Worm (Caenorhabditis elegans) whole organism, L4/young adult: ENCODE measurements around the gene ZK470.1.
A peak's percentile ranks its signal among the peaks of the same experiment; 100 is the strongest.

ENCODE experiments used
- W03F9.2 ChIP-seq: fragments of 150-350 bp; optimal IDR thresholded peaks from 2 replicates; lab custom pipeline; 2014; ENCODE audit warnings: missing biosample characterization, missing genetic modification characterization
- dao-5 ChIP-seq: sonication (generic microtip); optimal IDR thresholded peaks from 2 replicates; lab custom pipeline; 2016; ENCODE audit warnings: missing genotype, missing genetic modification characterization, moderate library complexity, missing compliant biosample characterization
- him-1 ChIP-seq: sonication (generic microtip); optimal IDR thresholded peaks from 2 replicates; lab custom pipeline; 2016; ENCODE audit warnings: missing genotype, missing genetic modification reagents, missing genetic modification characterization, missing compliant biosample characterization

DNA sequence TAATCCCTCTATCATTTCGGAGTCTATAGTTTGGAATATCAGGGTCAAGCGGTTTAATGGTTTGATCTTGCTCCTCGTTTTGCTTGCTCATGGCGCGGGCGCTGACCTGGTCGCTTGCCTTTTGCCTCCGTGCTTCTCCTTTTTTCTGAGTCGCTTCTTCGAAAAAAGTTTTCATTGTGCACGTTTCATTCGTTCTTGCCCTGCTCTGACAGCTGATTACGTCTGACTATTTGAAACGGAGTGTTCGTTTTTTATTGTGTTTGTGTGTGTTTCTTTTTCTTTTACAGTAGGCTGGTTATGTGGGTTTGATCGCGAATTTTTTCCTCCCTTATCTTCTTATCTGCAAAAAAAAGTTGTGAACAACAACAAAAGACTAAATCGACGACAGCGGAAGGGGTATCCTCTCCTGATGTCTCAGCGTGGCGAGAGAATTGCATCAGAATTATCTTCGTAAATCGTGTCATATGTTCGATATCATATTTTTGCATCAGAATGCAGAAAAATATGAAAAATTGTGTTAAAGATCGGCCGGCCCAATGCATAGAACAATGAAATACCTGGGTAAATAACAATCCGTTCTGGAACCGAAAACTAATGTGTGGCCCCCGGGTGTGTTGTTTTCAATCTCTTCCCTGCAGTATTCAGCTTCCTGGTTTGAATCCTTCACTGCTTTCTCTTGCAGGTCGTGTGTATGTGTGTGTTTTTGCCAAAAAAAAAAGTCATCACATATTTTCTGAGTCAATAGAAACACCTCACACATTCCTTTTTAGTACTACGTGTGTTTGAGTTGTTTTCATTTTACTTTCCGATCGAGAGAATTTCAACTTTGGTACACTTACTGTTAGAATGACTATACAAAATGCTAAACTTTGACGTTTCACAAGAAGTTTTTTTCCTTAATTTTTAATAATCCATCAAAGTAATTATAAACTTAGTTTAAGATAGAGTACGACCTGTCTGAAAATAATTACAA, 23.6 kb upstream of the ZK470.1 start, which contains the start of gene ZK470.4:
- TF ChIP-seq him-1, result no peak
- TF ChIP-seq dao-5 (tag; lab: Kevin White, UChicago), result no peak
- TF ChIP-seq W03F9.2, result peak; percentile 11
